Worm (Caenorhabditis elegans) whole organism, late embryonic: ENCODE results near the gene nspc-12.

ENCODE experiments used
- C38D4.7 ChIP-seq: fragments of 200-800 bp; sonication (Bioruptor generic); optimal IDR thresholded peaks from 2 replicates; lab custom pipeline; 2018; ENCODE audit warnings: mild to moderate bottlenecking, missing genetic modification characterization, moderate library complexity, missing compliant biosample characterization
- ama-1 ChIP-seq: fragments of 150-350 bp; optimal IDR thresholded peaks from 2 replicates; lab custom pipeline; 2014
- ceh-19 ChIP-seq: fragments of 200-800 bp; sonication (Bioruptor generic); optimal IDR thresholded peaks from 2 replicates; lab custom pipeline; 2018; ENCODE audit warnings: mild to moderate bottlenecking, missing genetic modification characterization, missing compliant biosample characterization
- ceh-6 ChIP-seq: fragments of 200-800 bp; sonication (Bioruptor generic); optimal IDR thresholded peaks from 2 replicates; lab custom pipeline; 2018; ENCODE audit warnings: mild to moderate bottlenecking, missing genetic modification characterization, missing compliant biosample characterization
- ceh-9 ChIP-seq: sonication (generic microtip); optimal IDR thresholded peaks from 2 replicates; lab custom pipeline; 2016; ENCODE audit warnings: mild to moderate bottlenecking, missing genetic modification characterization, inconsistent platforms, missing compliant biosample characterization
- dve-1 ChIP-seq: sonication (generic microtip); optimal IDR thresholded peaks from 2 replicates; lab custom pipeline; 2017; ENCODE audit warnings: antibody characterized with exemption, mild to moderate bottlenecking, missing genetic modification characterization, missing compliant biosample characterization
- pqm-1 ChIP-seq: sonication (generic microtip); optimal IDR thresholded peaks from 2 replicates; lab custom pipeline; 2016; ENCODE audit warnings: missing genetic modification characterization, missing compliant biosample characterization
- tbx-2 ChIP-seq: sonication (generic microtip); optimal IDR thresholded peaks from 2 replicates; lab custom pipeline; 2016; ENCODE audit warnings: missing genetic modification characterization, missing compliant biosample characterization

DNA sequence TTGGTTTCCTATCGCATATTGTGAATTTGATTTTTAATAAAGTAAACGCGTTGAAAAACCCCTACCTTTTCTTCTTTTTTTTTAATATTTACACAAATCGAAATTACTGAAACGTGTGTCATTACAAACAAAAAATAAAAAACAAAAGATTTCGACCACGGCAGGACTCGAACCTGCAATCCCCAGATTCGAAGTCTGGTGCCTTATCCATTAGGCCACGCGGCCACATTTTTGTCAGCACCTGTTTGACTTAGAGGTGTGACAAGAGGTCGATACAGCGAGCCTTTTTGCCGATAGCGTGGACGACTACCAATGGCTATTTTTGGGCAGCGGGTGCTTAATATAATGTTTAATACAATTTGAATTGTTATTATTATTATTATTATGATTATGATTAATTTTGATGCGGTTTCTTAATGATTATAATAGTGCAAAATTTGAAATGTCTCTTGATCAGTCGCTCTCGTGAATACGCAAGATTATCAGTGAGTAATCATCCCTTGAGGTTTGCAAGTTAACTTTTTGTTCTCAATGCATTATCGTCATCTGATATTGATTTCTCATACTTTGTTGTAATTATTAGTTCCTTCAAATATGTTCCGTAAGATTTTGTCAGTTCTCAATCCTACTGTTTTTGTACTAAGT, 18.5 kb downstream of the nspc-12 start, which contains the start of gene srd-44:
- TF ChIP-seq ceh-19 (GFP tag; lab: Kevin White, UChicago), result no peak
- no peak for TF ChIP-seq dve-1 (tag; lab: Kevin White, UChicago)
- no peak for TF ChIP-seq ama-1 (lab: Kevin White, UChicago)
- no peak for TF ChIP-seq tbx-2 (tag; lab: Kevin White, UChicago)
- TF ChIP-seq pqm-1, result no peak
- TF ChIP-seq ceh-6 (GFP tag; lab: Kevin White, UChicago), result no peak
- TF ChIP-seq C38D4.7, result no peak
- TF ChIP-seq ceh-9, result no peak
